Fruit fly (Drosophila melanogaster) S2 (cell line): ENCODE data around the gene CG3149.

Experiments
- CG8478 ChIP-seq: fragments of >200 bp; optimal IDR thresholded peaks from 2 replicates; lab custom pipeline; 2018
- CTCF ChIP-seq, 2 experiments: fragments of >200 bp; optimal IDR thresholded peaks; 2 replicates each; lab custom pipeline; 2018

DNA sequence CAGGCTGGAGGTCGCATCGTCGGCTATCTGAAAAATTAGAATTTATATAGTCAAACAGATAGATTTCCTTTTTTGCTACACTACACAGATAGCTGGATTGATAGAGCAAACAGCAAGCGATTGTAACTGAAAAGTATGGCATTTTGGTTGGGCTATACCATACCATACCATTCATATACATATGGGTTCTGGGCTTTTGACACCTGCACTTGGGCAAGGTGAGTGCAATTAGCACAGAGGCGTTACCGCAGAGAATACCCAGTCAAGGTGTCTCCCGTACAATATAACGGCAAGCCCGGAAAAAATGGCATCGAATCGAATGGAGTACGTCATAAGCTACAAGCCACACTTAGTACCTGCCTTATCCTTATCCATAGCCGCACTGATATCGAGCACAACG lies 19.8 kb upstream of the CG3149 start:
- TF ChIP-seq CG8478: no peak
- no peak for TF ChIP-seq CTCF (optimal IDR thresholded peaks at IDR 0.05; lab: Kevin White, UChicago)
